Worm (Caenorhabditis elegans) whole organism, early embryonic: Measurements from ENCODE around the gene B0250.8.

ENCODE experiments used
- F13C5.2 ChIP-seq: sonication (generic microtip); optimal IDR thresholded peaks from 2 replicates; lab custom pipeline; 2017; ENCODE audit warnings: mild to moderate bottlenecking, missing genetic modification characterization, inconsistent platforms, missing compliant biosample characterization
- tbx-11 ChIP-seq: fragments of 200-800 bp; sonication (Bioruptor generic); IDR thresholded peaks from 2 replicates; pipeline ENCODE4 v1.3.6; 2022; ENCODE audit warnings: missing genetic modification characterization, missing compliant biosample characterization

ce11 chrV:20425183-20425400 is 45.2 kb downstream of the B0250.8 start, which contains the start of the genes fce-2 and F48F5.8:
- no peak for TF ChIP-seq tbx-11 (GFP tag; lab: Robert Waterston, UW)
- no peak for TF ChIP-seq F13C5.2 (tag; lab: Kevin White, UChicago)
